Worm (Caenorhabditis elegans): ENCODE measurements around the gene cpsf-2.

cpsf-2 gene

ce11 chrV:7133963-7134362, 45.0 kb upstream of the cpsf-2 start, which contains the start of gene F10D2.16:
F10D2.16 (plus strand) TSS chrV:7134263.
- TF ChIP-seq athp-1 (tag; optimal IDR thresholded peaks at IDR 0.05) (no peak), F57A8.1 (GFP tag; optimal IDR thresholded peaks at IDR 0.05) (no peak), hlh-26 (GFP tag; conservative IDR thresholded peaks at IDR 0.05) (no peak), F33H1.4 (GFP tag; IDR thresholded peaks at IDR 0.05) (no peak), sptf-2 (GFP tag; optimal IDR thresholded peaks at IDR 0.05) (no peak), F52B5.7 (tag; optimal IDR thresholded peaks at IDR 0.05) (no peak), snpc-1.1 (tag; optimal IDR thresholded peaks at IDR 0.05; ENCODE audit: insufficient read depth) (no peak), egl-18 (GFP tag; IDR thresholded peaks at IDR 0.05) (no peak)

- TF ChIP-seq egl-44 (GFP tag; IDR thresholded peaks at IDR 0.05) (no peak), nhr-179 (tag; optimal IDR thresholded peaks at IDR 0.05) (no peak)
Measured at ce11 chrV:7136859-7137258, 42.1 kb upstream of the cpsf-2 start.

ce11 chrV:7138320-7138719, 40.7 kb upstream of the cpsf-2 start, which contains the start of gene str-112:
str-112 (minus strand) TSS chrV:7138420.
- TF ChIP-seq hlh-12 (tag; optimal IDR thresholded peaks at IDR 0.05) (no peak), nfya-2 (GFP tag; IDR thresholded peaks at IDR 0.05) (no peak), Y53F4B.3 (GFP tag; IDR thresholded peaks at IDR 0.05) (no peak), nhr-179 (tag; optimal IDR thresholded peaks at IDR 0.05) (no peak), ztf-28 (GFP tag; IDR thresholded peaks at IDR 0.05) (no peak), tbx-9 (tag; optimal IDR thresholded peaks at IDR 0.05; ENCODE audit: borderline replicate concordance) (no peak), C17E4.6 (GFP tag; IDR thresholded peaks at IDR 0.05) (no peak), chd-7 (tag; optimal IDR thresholded peaks at IDR 0.05) (no peak), ceh-100 (GFP tag; IDR thresholded peaks at IDR 0.05) (no peak), F57A8.1 (GFP tag; optimal IDR thresholded peaks at IDR 0.05) (no peak), madf-10 (tag; optimal IDR thresholded peaks at IDR 0.05) (no peak), ekl-4 (GFP tag; IDR thresholded peaks at IDR 0.05) (no peak), ceh-40 (GFP tag; IDR thresholded peaks at IDR 0.05) (no peak), ets-4 (GFP tag; optimal IDR thresholded peaks at IDR 0.05) (no peak), mel-28 (tag; optimal IDR thresholded peaks at IDR 0.05; ENCODE audit: borderline replicate concordance) (no peak)

- TF ChIP-seq dpff-1 (tag; optimal IDR thresholded peaks at IDR 0.05) (no peak), atf-7 (tag; optimal IDR thresholded peaks at IDR 0.05) (peak; percentile 42)
Measured at ce11 chrV:7140368-7140767, 38.6 kb upstream of the cpsf-2 start.

- no peak for TF ChIP-seq nfya-2 (GFP tag; IDR thresholded peaks at IDR 0.05)
- TF ChIP-seq atf-7 (tag; optimal IDR thresholded peaks at IDR 0.05) = no peak
- no peak for TF ChIP-seq sptf-2 (GFP tag; optimal IDR thresholded peaks at IDR 0.05)
- no peak for TF ChIP-seq dpl-1 (GFP tag; optimal IDR thresholded peaks at IDR 0.05)
- TF ChIP-seq nhr-120 (GFP tag; IDR thresholded peaks at IDR 0.05) = no peak
- no peak for TF ChIP-seq mxl-1 (tag; optimal IDR thresholded peaks at IDR 0.05)
- TF ChIP-seq ceh-58 (GFP tag; IDR thresholded peaks at IDR 0.05) = no peak
- no peak for TF ChIP-seq rcor-1 (GFP tag; IDR thresholded peaks at IDR 0.05)
- TF ChIP-seq gei-17 (GFP tag; optimal IDR thresholded peaks at IDR 0.05) = no peak
- TF ChIP-seq B0035.1 (tag; optimal IDR thresholded peaks at IDR 0.05) = no peak
- TF ChIP-seq snpc-1.3 (tag; optimal IDR thresholded peaks at IDR 0.05; ENCODE audit: insufficient read depth) = no peak
- no peak for TF ChIP-seq lin-35 (GFP tag; optimal IDR thresholded peaks at IDR 0.05)
- TF ChIP-seq Y67H2A.10 (GFP tag; conservative IDR thresholded peaks at IDR 0.05) = no peak
- no peak for TF ChIP-seq tbp1 (GFP tag; optimal IDR thresholded peaks at IDR 0.05)
- TF ChIP-seq F23B12.7 (tag; optimal IDR thresholded peaks at IDR 0.05; ENCODE audit: insufficient read depth) = no peak
- TF ChIP-seq athp-1 (tag; optimal IDR thresholded peaks at IDR 0.05) = no peak
- no peak for TF ChIP-seq ztf-3 (GFP tag; optimal IDR thresholded peaks at IDR 0.05)
- no peak for TF ChIP-seq fkh-3 (tag; optimal IDR thresholded peaks at IDR 0.05)
- TF ChIP-seq ets-4 (GFP tag; optimal IDR thresholded peaks at IDR 0.05) = no peak
- no peak for TF ChIP-seq egrh-3 (GFP tag; IDR thresholded peaks at IDR 0.05)
Measured at ce11 chrV:7141864-7142263, 37.1 kb upstream of the cpsf-2 start, which contains the start of gene ugt-40. ugt-40 (minus strand) TSS chrV:7141964.
